Worm (Caenorhabditis elegans) whole organism, L3 larva: ENCODE results near the gene T05G5.4.

Experiments used
- R02D3.7 ChIP-seq: fragments of 150-350 bp; optimal IDR thresholded peaks from 2 replicates; lab custom pipeline; 2014; ENCODE audit warnings: missing biosample characterization, missing genetic modification characterization
- ZK546.5 ChIP-seq: sonication (generic microtip); optimal IDR thresholded peaks from 2 replicates; lab custom pipeline; 2017; ENCODE audit warnings: missing biosample characterization, missing genetic modification characterization
- aly-2 ChIP-seq: fragments of 150-350 bp; optimal IDR thresholded peaks from 2 replicates; lab custom pipeline; 2014; ENCODE audit warnings: missing biosample characterization, missing genetic modification characterization
- ama-1 ChIP-seq: fragments of 150-350 bp; optimal IDR thresholded peaks from 2 replicates; lab custom pipeline; 2018
- ceh-16 ChIP-seq: sonication (generic microtip); optimal IDR thresholded peaks from 2 replicates; lab custom pipeline; 2017; ENCODE audit warnings: missing biosample characterization, missing genetic modification characterization
- ceh-28 ChIP-seq: fragments of 150-350 bp; optimal IDR thresholded peaks from 2 replicates; lab custom pipeline; 2014; ENCODE audit warnings: missing biosample characterization, missing genetic modification reagents, missing genetic modification characterization
- ceh-82 ChIP-seq: fragments of 150-350 bp; optimal IDR thresholded peaks from 2 replicates; lab custom pipeline; 2014; ENCODE audit warnings: missing biosample characterization, missing genetic modification characterization
- ceh-9 ChIP-seq: sonication (generic microtip); optimal IDR thresholded peaks from 2 replicates; lab custom pipeline; 2018; ENCODE audit warnings: missing biosample characterization, missing genetic modification characterization
- daf-12 ChIP-seq: fragments of 150-350 bp; optimal IDR thresholded peaks from 2 replicates; lab custom pipeline; 2014; ENCODE audit warnings: missing biosample characterization, missing genetic modification reagents, missing genetic modification characterization
- egl-27 ChIP-seq: sonication (generic microtip); optimal IDR thresholded peaks from 4 replicates; lab custom pipeline; 2017; ENCODE audit warnings: missing biosample characterization, missing genetic modification reagents, missing genetic modification characterization
- egl-5 ChIP-seq: fragments of 150-350 bp; optimal IDR thresholded peaks from 2 replicates; lab custom pipeline; 2017; ENCODE audit warnings: missing biosample characterization, missing genetic modification reagents, missing genetic modification characterization, inconsistent platforms
- elt-1 ChIP-seq: fragments of 150-350 bp; optimal IDR thresholded peaks from 2 replicates; lab custom pipeline; 2014; ENCODE audit warnings: missing biosample characterization, missing genetic modification characterization
- elt-2 ChIP-seq: sonication (generic microtip); optimal IDR thresholded peaks from 2 replicates; lab custom pipeline; 2016; ENCODE audit warnings: missing genetic modification reagents, mild to moderate bottlenecking, missing genetic modification characterization, missing compliant biosample characterization
- elt-3 ChIP-seq, 3 experiments: fragments of 150-350 bp in 1 of 3; sonication (generic microtip) in 2 of 3; optimal IDR thresholded peaks; 2 replicates in 2 of 3; 4 replicates in 1 of 3; lab custom pipeline; 2014 to 2017; ENCODE audit warnings: missing biosample characterization in 3 of 3, missing genetic modification characterization in 3 of 3
- eor-1 ChIP-seq, 2 experiments: fragments of 150-350 bp; optimal IDR thresholded peaks; 2 replicates each; lab custom pipeline; 2014 to 2018; ENCODE audit warnings: missing biosample characterization in 2 of 2, missing genetic modification characterization in 2 of 2
- fkh-10 ChIP-seq: sonication (generic microtip); optimal IDR thresholded peaks from 2 replicates; lab custom pipeline; 2017; ENCODE audit warnings: missing biosample characterization, missing genetic modification reagents, missing genetic modification characterization
- fkh-2 ChIP-seq: fragments of 150-350 bp; optimal IDR thresholded peaks from 2 replicates; lab custom pipeline; 2014; ENCODE audit warnings: missing biosample characterization, missing genetic modification reagents, missing genetic modification characterization
- fos-1 ChIP-seq: fragments of 150-350 bp; optimal IDR thresholded peaks from 2 replicates; lab custom pipeline; 2014; ENCODE audit warnings: missing biosample characterization, missing genetic modification characterization
- hmg-11 ChIP-seq: sonication (generic microtip); optimal IDR thresholded peaks from 2 replicates; lab custom pipeline; 2016; ENCODE audit warnings: missing genetic modification characterization, missing compliant biosample characterization
- jun-1 ChIP-seq: fragments of 150-350 bp; optimal IDR thresholded peaks from 2 replicates; lab custom pipeline; 2014; ENCODE audit warnings: missing biosample characterization, missing genetic modification reagents, missing genetic modification characterization
- lin-15B ChIP-seq: fragments of 150-350 bp; optimal IDR thresholded peaks from 2 replicates; lab custom pipeline; 2014; ENCODE audit warnings: missing biosample characterization, missing genetic modification characterization
- lin-39 ChIP-seq: fragments of 150-350 bp; optimal IDR thresholded peaks from 2 replicates; lab custom pipeline; 2018; ENCODE audit warnings: missing biosample characterization, missing genetic modification reagents, missing genetic modification characterization
- lsy-12 ChIP-seq: sonication (generic microtip); optimal IDR thresholded peaks from 2 replicates; lab custom pipeline; 2016; ENCODE audit warnings: mild to moderate bottlenecking, missing genetic modification characterization, missing compliant biosample characterization
- mdl-1 ChIP-seq: fragments of 150-350 bp; optimal IDR thresholded peaks from 2 replicates; lab custom pipeline; 2014; ENCODE audit warnings: missing biosample characterization, missing genetic modification characterization
- mml-1 ChIP-seq: fragments of 150-350 bp; sonication (generic microtip); optimal IDR thresholded peaks from 3 replicates; lab custom pipeline; 2014; ENCODE audit warnings: missing biosample characterization, missing genetic modification characterization
- nfya-1 ChIP-seq: sonication (generic microtip); optimal IDR thresholded peaks from 2 replicates; lab custom pipeline; 2017; ENCODE audit warnings: missing genetic modification characterization, mild to moderate bottlenecking, missing compliant biosample characterization, antibody characterized with exemption, moderate library complexity; ENCODE audit not compliant: insufficient read depth
- nhr-11 ChIP-seq: fragments of 150-350 bp; optimal IDR thresholded peaks from 2 replicates; lab custom pipeline; 2014; ENCODE audit warnings: missing biosample characterization, missing genetic modification characterization
- nhr-12 ChIP-seq: fragments of 150-350 bp; optimal IDR thresholded peaks from 2 replicates; lab custom pipeline; 2014; ENCODE audit warnings: missing biosample characterization, missing genetic modification characterization
- nhr-23 ChIP-seq: fragments of 150-350 bp; optimal IDR thresholded peaks from 2 replicates; lab custom pipeline; 2014; ENCODE audit warnings: missing biosample characterization, missing genetic modification reagents, missing genetic modification characterization
- nhr-237 ChIP-seq: fragments of 150-350 bp; optimal IDR thresholded peaks from 2 replicates; lab custom pipeline; 2014; ENCODE audit warnings: missing biosample characterization, missing genetic modification characterization
- nhr-25 ChIP-seq: sonication (generic microtip); optimal IDR thresholded peaks from 2 replicates; lab custom pipeline; 2017; ENCODE audit warnings: missing biosample characterization, missing genetic modification characterization
- nhr-28 ChIP-seq: fragments of 150-350 bp; optimal IDR thresholded peaks from 2 replicates; lab custom pipeline; 2014; ENCODE audit warnings: missing biosample characterization, missing genetic modification characterization
- nhr-43 ChIP-seq: sonication (generic microtip); optimal IDR thresholded peaks from 2 replicates; lab custom pipeline; 2016; ENCODE audit warnings: mild to moderate bottlenecking, missing genetic modification characterization, missing compliant biosample characterization; ENCODE audit not compliant: poor library complexity, severe bottlenecking
- nhr-67 ChIP-seq: fragments of 150-350 bp; optimal IDR thresholded peaks from 2 replicates; lab custom pipeline; 2014; ENCODE audit warnings: missing biosample characterization, missing genetic modification characterization
- nhr-76 ChIP-seq: fragments of 150-350 bp; sonication (generic microtip); optimal IDR thresholded peaks from 5 replicates; lab custom pipeline; 2014; ENCODE audit warnings: missing biosample characterization, missing genetic modification characterization
- nhr-77 ChIP-seq: fragments of 150-350 bp; optimal IDR thresholded peaks from 2 replicates; lab custom pipeline; 2014; ENCODE audit warnings: missing biosample characterization, missing genetic modification characterization
- pha-4 ChIP-seq: fragments of 150-350 bp; optimal IDR thresholded peaks from 2 replicates; lab custom pipeline; 2014; ENCODE audit warnings: missing biosample characterization, missing genetic modification reagents, missing genetic modification characterization
- pqm-1 ChIP-seq: fragments of 150-350 bp; optimal IDR thresholded peaks from 2 replicates; lab custom pipeline; 2017; ENCODE audit warnings: missing biosample characterization, missing genetic modification characterization, inconsistent platforms
- sea-2 ChIP-seq: fragments of 150-350 bp; sonication (generic microtip); optimal IDR thresholded peaks from 4 replicates; lab custom pipeline; 2014; ENCODE audit warnings: missing biosample characterization, missing genetic modification reagents, missing genetic modification characterization
- skn-1 ChIP-seq: fragments of 150-350 bp; optimal IDR thresholded peaks from 2 replicates; lab custom pipeline; 2014; ENCODE audit warnings: missing biosample characterization, missing genetic modification characterization
- snpc-4 ChIP-seq: fragments of 150-350 bp; optimal IDR thresholded peaks from 2 replicates; lab custom pipeline; 2014; ENCODE audit warnings: missing biosample characterization, missing genetic modification characterization
- tbx-2 ChIP-seq: sonication (generic microtip); optimal IDR thresholded peaks from 2 replicates; lab custom pipeline; 2016; ENCODE audit warnings: mild to moderate bottlenecking, missing genetic modification characterization, missing compliant biosample characterization
- unc-39 ChIP-seq: sonication (generic microtip); optimal IDR thresholded peaks from 4 replicates; lab custom pipeline; 2017; ENCODE audit warnings: missing biosample characterization, missing genetic modification characterization
- unc-62 ChIP-seq: fragments of 150-350 bp; sonication (generic microtip); optimal IDR thresholded peaks from 4 replicates; lab custom pipeline; 2014; ENCODE audit warnings: missing biosample characterization, missing genetic modification reagents, missing genetic modification characterization
- zag-1 ChIP-seq: fragments of 150-350 bp; optimal IDR thresholded peaks from 2 replicates; lab custom pipeline; 2014; ENCODE audit warnings: missing biosample characterization, missing genetic modification characterization
- ztf-11 ChIP-seq: fragments of 150-350 bp; optimal IDR thresholded peaks from 2 replicates; lab custom pipeline; 2014; ENCODE audit warnings: missing biosample characterization, missing genetic modification characterization

T05G5.4 gene

DNA sequence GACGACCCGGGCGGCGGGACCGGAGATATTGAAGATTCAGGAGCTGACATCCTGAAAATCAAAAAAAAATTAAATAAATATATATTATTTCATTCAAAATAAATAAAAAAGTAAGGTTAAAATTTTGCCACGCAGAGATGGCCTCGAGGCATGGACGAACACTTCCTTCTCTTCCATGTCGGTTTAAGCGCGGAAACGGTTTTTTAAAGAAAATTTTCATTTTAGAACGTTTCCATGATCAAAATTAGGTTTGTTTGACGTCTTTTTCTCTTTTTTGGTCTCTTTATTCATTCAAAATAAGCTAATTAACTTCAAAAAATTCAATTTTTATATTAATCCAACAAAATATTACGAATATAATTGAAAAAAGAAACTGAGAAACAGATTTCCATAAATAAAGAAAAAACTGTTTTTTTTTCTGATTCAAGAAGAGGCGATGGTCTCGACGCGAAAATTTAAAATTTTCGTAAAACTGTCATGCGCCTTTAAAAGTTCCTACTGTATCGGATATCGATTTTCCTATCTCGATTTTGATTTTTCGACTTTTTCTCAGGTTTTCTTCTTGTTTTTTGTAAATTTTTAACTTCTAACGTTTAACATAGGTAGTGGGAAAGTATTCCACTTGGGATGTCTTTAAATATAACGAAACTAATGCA, 13.5 kb downstream of the T05G5.4 start, which contains the start of gene gcc-2:
gcc-2 (minus strand) TSS at position 51 of the 656 bp plus-strand sequence.
- TF ChIP-seq snpc-4 (no peak), ama-1 (lab: Kevin White, UChicago) (no peak), nfya-1 (tag; lab: Kevin White, UChicago) (no peak), elt-1 (tag; lab: Kevin White, UChicago) (no peak), hmg-11 (no peak), fkh-2 (no peak), daf-12 (tag; lab: Kevin White, UChicago) (no peak), ceh-16 (tag; lab: Kevin White, UChicago) (no peak), nhr-28 (tag; lab: Kevin White, UChicago) (no peak), sea-2 (GFP tag; lab: Kevin White, UChicago) (no peak), jun-1 (tag; lab: Kevin White, UChicago) (no peak), R02D3.7 (tag; lab: Kevin White, UChicago) (no peak), lin-15B (no peak), pqm-1 (tag; lab: Kevin White, UChicago) (no peak), nhr-237 (tag; lab: Kevin White, UChicago) (no peak), egl-5 (no peak), nhr-23 (tag; lab: Kevin White, UChicago) (no peak), nhr-43 (tag; lab: Kevin White, UChicago) (no peak)

DNA sequence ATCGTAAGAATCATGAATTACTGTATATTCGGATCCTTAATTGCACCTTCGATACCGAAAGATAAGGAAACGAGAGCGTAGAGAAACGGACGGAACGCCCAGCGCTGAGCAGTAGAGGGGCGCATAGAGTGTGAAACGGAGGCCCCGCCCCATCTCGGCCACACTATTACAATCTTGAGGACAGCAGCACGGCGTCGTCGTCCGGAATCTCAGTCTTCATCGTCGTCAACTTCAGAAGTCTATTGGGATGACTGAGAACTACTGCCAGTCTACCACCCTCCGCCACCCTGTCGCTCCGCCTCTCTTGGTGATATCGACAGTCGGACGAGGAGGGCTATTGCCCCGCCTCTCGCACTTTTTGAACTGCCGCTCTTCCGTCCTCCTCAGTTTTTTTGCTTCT, 16.0 kb downstream of the T05G5.4 start:
- no peak for TF ChIP-seq ceh-9 (tag; lab: Kevin White, UChicago)
- no peak for TF ChIP-seq unc-39 (tag; lab: Kevin White, UChicago)
- no peak for TF ChIP-seq mdl-1
- TF ChIP-seq hmg-11 = peak; percentile 10
- peak; percentile 29 for TF ChIP-seq ama-1 (lab: Kevin White, UChicago)
- peak; percentile 1 for TF ChIP-seq lin-39 (tag; lab: Kevin White, UChicago)
- no peak for TF ChIP-seq elt-3 (tag; optimal IDR thresholded peaks at IDR 0.05; lab: Kevin White, UChicago)
- TF ChIP-seq nhr-67 = no peak
- TF ChIP-seq ZK546.5 (tag; lab: Kevin White, UChicago) = no peak
- no peak for TF ChIP-seq nhr-76
- TF ChIP-seq mml-1 (tag; lab: Kevin White, UChicago) = no peak
- TF ChIP-seq tbx-2 = no peak
- no peak for TF ChIP-seq zag-1 (tag; lab: Kevin White, UChicago)
- TF ChIP-seq nhr-237 (tag; lab: Kevin White, UChicago) = no peak

DNA sequence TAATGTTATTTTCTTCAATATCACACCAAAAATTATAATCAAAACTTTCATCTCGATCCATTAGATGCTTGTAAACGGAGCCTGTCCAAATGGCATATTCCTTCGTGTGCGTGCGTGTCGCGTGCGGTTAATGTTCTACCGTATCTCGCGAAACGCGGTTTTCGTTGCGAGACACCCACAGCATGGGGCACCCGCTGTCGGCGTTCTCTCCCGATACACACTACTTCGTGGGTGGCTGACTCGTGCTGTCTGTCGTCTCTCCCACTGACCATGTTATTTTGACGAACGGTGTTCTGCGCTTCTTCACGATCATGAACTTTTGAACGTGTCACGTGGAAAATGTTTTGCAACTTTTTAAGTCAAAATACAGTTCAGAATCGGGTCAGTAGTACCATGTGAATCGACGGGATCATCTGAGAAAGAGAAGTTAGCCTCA, 16.7 kb downstream of the T05G5.4 start:
- TF ChIP-seq lin-39 (tag; lab: Kevin White, UChicago) = peak; percentile 100
- TF ChIP-seq ceh-82 (tag; lab: Kevin White, UChicago) = peak; percentile 93
- TF ChIP-seq ceh-9 (tag; lab: Kevin White, UChicago) = no peak
- TF ChIP-seq jun-1 (tag; lab: Kevin White, UChicago) = peak; percentile 98
- peak; percentile 98 for TF ChIP-seq egl-5
- TF ChIP-seq egl-27 (tag; lab: Kevin White, UChicago) = peak; percentile 78
- no peak for TF ChIP-seq ceh-16 (tag; lab: Kevin White, UChicago)
- no peak for TF ChIP-seq nhr-67
- TF ChIP-seq aly-2 (tag; lab: Kevin White, UChicago) = peak; percentile 90
- peak; percentile 85 for TF ChIP-seq elt-1 (tag; lab: Kevin White, UChicago)
- TF ChIP-seq ztf-11 (tag; lab: Kevin White, UChicago) = no peak
- peak; percentile 77 for TF ChIP-seq nhr-77 (tag; lab: Kevin White, UChicago)
- peak; percentile 66 for TF ChIP-seq fkh-10 (GFP tag; lab: Kevin White, UChicago)
- peak; percentile 90 for TF ChIP-seq R02D3.7 (tag; lab: Kevin White, UChicago)
- no peak for TF ChIP-seq fkh-2
- TF ChIP-seq skn-1 (tag; lab: Kevin White, UChicago) = peak; percentile 93
- peak; percentile 94 for TF ChIP-seq elt-2
- TF ChIP-seq pha-4 (tag; lab: Kevin White, UChicago) = peak; percentile 98
- TF ChIP-seq pqm-1 (tag; lab: Kevin White, UChicago) = peak; percentile 93
- peak; percentile 95 for TF ChIP-seq lin-15B
- TF ChIP-seq unc-62 (GFP tag; lab: Kevin White, UChicago) = peak; percentile 86
- no peak for TF ChIP-seq eor-1 (tag; optimal IDR thresholded peaks at IDR 0.05; lab: Kevin White, UChicago)
- peak; percentile 4 for TF ChIP-seq nhr-237 (tag; lab: Kevin White, UChicago)
- peak; percentile 91 for TF ChIP-seq nhr-11 (tag; lab: Kevin White, UChicago)
- TF ChIP-seq nhr-76 = peak; percentile 37
- peak in 2 of 3 experiments; percentile 29 to 88 for TF ChIP-seq elt-3 (tag; optimal IDR thresholded peaks at IDR 0.05; lab: Kevin White, UChicago)
- peak; percentile 21 for TF ChIP-seq sea-2 (GFP tag; lab: Kevin White, UChicago)
- peak; percentile 90 for TF ChIP-seq ceh-28 (tag; lab: Kevin White, UChicago)
- TF ChIP-seq nhr-25 (tag; lab: Kevin White, UChicago) = peak; percentile 99
- TF ChIP-seq snpc-4 = peak; percentile 87
- TF ChIP-seq lsy-12 (tag; lab: Kevin White, UChicago) = peak; percentile 99
- peak; percentile 97 for TF ChIP-seq tbx-2
- peak; percentile 96 for TF ChIP-seq hmg-11
- TF ChIP-seq mml-1 (tag; lab: Kevin White, UChicago) = no peak
- peak; percentile 70 for TF ChIP-seq daf-12 (tag; lab: Kevin White, UChicago)
- peak; percentile 34 for TF ChIP-seq unc-39 (tag; lab: Kevin White, UChicago)
- TF ChIP-seq fos-1 (tag; lab: Kevin White, UChicago) = peak; percentile 92
- no peak for TF ChIP-seq nhr-12 (tag; lab: Kevin White, UChicago)
